Fruit fly (Drosophila melanogaster): ENCODE measurements around the gene Elp3.

Elp3 gene

DNA sequence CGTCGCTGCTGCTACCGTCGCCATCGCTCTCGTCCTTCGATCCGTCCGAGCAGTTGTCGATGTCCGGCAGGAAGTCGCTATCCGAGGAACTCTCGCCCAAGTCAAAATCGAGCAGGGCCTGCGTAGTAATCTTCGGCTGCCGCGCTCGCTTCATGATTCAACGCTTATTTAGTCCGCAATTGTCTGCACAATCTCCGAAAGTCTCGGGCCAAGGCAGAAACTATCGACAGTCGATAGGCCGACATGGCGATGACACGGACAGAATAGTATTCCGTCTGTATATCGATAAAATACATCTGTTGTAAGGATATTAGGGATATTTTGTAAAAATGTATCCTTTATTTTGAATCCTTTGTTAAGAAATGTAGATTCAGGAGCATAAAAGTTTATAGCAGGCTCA is 8.3 kb downstream of the Elp3 start, which contains the start of gene CG15439:
Gene CG15439 (minus strand): TSS at position 241 of the 400 bp plus-strand sequence.
- TF ChIP-seq CG17801 (GFP tag; optimal IDR thresholded peaks at IDR 0.05; ENCODE audit: partially characterized antibody): no peak

DNA sequence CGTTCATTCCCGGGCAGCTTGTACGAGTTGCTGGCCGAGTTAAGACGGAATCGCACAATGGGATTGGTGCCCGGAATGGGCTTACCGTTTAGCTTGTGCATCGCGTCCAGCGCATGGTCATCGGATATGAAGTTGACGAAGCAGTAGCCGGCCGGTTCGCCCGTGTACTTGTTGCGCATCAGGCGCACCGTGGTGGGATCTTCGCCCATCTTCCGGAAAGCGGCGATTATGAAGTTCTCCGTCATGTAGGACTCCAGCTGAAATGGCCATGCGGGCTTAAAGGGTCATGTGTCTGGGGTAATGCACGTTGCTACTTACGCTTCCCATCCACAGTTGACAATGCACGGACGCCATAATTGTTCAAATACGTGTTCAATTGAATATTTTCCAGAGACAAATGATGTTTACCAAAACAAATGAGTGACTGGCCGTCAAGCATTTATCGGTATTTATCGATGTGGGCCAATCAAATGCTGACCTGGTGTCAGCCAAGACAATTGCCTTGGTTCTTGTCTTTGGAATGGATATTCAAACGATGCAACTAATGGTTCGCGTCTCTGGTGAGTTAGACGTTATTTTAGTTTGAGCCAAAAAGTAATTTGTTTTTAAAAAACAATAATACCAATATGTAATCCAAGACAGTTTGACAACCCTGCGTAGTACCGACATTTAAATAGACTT is 9.6 kb downstream of the Elp3 start, which contains the start of the genes Secp43 and ND-B8:
Gene Secp43 (minus strand): TSS at position 445 of the 681 bp plus-strand sequence.
Gene ND-B8 (plus strand): TSS at position 618 of the 681 bp plus-strand sequence.
- no peak for TF ChIP-seq CG17801 (GFP tag; optimal IDR thresholded peaks at IDR 0.05; ENCODE audit: partially characterized antibody)

DNA sequence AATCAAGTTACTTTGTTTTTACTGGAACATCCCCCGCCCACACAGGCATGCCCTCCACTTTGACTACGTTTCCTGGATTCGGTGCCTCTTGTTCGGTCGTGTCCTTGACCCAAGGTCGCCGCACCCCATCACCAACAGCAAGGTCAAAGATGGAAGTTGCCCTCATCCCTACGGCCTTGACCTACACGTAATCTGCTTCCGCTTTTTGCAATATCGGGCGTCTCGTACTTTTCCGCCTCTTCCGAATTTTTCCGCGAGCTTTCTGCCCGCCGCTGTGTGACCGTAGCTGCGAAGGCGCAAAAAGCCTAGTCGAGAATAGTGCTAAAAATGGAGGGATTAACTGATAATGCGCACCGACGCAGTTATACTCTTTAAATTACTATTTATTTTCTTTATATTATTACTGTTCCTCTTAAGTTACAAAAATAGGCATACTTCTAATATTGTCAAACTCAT is 12.0 kb downstream of the Elp3 start, which contains the start of gene Gs1l:
Gene Gs1l (minus strand): TSS at position 269 of the 456 bp plus-strand sequence.
- peak; percentile 26 for TF ChIP-seq CG17801 (GFP tag; optimal IDR thresholded peaks at IDR 0.05; ENCODE audit: partially characterized antibody)

DNA sequence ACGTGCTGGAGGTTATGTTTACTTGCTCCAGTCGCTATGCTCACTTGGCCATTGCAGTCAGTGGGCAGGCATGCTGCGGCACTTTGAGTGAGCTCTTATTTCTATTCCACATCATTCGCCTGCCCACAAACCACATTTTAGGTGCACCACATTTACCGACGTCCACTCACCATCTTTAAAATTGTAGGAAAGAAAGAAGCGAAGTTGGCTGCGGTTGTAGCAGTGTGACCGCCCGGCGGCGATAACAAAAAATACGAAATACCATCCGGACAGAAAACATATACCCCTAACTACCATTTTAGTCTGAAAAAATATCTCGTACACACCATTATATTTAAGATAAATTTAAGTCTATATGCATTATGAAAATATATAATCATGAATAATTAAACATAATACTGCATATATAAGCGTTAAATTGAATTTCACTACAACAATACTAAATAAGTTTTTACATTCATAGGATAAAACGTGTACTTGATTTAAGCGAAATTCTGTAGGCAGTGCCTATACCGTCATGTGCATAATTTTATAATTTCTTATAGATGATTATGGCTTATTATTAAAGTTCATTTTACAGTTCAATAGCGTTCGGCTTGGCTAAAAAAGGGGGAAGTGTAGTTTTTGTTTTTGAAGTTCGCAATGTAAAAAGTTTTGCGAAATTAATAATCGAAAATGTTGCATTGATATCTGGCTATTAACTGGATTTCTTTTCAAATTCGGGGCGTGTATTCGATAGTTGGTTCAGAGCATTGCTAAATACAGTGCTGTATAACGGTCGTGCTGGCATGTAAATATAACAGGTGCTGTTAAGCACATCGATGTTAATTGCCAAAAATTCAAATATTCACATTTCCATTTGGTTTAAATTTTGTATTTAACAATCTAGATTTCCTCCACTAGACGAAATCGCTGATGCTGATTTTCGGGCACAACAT is 13.9 kb downstream of the Elp3 start, which contains the start of gene RpL27A:
Gene RpL27A (minus strand): TSS at position 246 of the 938 bp plus-strand sequence.
- TF ChIP-seq CG17801 (GFP tag; optimal IDR thresholded peaks at IDR 0.05; ENCODE audit: partially characterized antibody): peak; percentile 61

DNA sequence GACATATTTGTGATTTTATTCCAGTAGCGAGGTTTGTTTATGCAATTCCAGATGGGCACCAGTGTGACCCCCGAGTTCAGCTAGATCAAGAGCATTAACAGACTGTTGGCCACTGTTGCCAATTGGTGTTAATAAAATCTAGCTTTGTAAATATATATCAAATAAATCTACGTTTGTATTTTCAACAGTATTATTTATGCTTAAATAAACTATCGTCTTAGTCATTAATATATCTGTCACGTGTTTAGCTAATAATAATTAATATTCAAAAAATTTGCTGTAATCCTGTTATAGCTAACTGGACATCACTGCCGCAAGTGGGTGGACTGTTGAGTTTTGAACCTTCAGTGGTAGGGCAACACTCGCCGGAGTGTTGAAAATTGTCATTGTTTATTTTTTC is 15.0 kb downstream of the Elp3 start, which contains the start of the genes mRpL27 and CG15435:
Gene mRpL27 (minus strand): TSS at position 96 of the 400 bp plus-strand sequence.
Gene CG15435 (plus strand): TSS at position 187 of the 400 bp plus-strand sequence.
- TF ChIP-seq CG17801 (GFP tag; optimal IDR thresholded peaks at IDR 0.05; ENCODE audit: partially characterized antibody): no peak

DNA sequence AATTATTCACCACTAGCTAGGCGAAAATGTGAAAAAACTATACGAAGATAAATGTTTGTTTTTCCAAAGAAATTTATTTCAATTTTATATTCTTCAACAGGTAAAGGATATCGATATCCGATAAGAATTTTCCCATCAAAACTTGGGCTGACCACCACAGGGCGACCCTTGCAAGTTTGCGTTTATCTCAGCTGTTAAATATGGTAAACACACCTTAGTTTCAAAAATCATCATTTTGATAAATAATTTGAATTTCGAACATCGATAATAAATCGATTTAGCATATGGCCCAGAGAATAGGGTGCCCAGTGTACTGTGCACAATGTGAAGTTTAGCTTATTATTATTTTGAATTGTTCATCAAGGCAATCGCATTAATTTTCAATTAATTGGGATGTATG is 18.8 kb downstream of the Elp3 start, which contains the start of the genes CG15443 and Paris:
Gene CG15443 (minus strand): TSS at position 125 of the 400 bp plus-strand sequence.
Gene Paris (plus strand): TSS at position 289 of the 400 bp plus-strand sequence.
- no peak for TF ChIP-seq CG17801 (GFP tag; optimal IDR thresholded peaks at IDR 0.05; ENCODE audit: partially characterized antibody)

DNA sequence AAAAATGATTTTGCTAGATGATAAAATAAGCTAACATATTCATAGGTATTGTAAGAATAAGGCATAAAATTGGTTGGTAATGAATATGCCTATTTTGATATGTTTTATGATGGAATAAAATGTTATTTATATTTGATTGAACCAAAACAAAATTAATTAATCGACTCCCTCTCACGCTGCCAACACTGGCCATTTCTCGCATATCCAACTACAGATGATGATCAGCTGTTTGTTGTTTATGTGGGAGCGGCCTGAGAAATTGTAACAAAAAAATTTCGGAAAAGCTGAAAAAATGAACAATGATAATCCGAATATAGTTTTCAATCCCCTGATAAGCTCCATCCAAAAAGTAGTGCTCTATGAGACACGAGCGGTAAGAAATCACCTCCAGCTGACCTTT is 20.4 kb downstream of the Elp3 start, which contains the start of gene FIG4:
Gene FIG4 (plus strand): TSS at position 229 of the 400 bp plus-strand sequence.
- TF ChIP-seq CG17801 (GFP tag; optimal IDR thresholded peaks at IDR 0.05; ENCODE audit: partially characterized antibody): peak; percentile 12

DNA sequence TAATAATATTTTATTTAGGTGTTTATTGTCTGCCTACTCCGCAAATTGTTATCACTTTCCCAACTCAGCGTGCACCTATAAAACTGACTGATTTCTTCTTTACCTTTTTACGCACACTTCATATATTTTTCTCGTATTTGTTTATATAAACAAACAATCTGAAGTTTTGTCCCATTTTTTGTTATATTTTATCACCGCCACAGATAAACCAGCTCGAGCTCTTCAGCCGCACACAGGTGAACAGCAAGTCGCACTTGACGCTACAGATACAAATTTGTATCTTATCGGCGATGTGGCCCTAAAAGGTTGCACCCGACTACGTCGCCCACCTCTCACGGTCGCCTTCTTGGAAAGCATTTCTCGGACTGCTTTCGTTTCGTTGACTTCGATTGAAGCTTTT is 30.9 kb downstream of the Elp3 start:
- TF ChIP-seq CG17801 (GFP tag; optimal IDR thresholded peaks at IDR 0.05; ENCODE audit: partially characterized antibody): no peak

DNA sequence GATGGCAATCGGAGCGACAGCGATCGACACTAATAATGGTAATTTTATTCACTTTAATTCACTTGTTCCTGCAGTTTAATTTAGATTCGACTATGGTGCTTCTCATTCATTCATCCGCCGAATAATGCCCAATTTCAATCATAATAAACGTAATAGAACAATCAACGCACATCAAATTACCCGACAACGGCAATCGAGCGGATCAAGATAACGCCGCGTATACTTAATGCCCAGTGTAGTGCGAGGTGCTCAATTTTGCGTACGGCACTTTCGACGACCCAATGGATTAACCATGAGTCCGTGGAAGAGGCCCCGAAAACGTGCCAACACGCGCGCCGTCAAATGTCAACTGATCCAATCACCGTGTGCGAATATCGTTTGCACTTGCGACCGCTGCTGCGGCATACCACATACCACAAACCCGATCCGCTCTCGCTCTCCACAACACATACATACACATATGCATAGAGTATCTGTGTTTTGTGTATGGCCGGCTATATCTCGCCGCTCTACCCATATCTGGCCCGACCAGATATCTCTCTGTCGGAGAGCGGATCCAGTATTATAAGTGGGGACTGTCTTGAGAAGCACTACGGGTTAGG is 32.2 kb downstream of the Elp3 start, which contains the start of gene ine:
Gene ine (minus strand): TSS at position 351 of the 602 bp plus-strand sequence.
- TF ChIP-seq CG17801 (GFP tag; optimal IDR thresholded peaks at IDR 0.05; ENCODE audit: partially characterized antibody): no peak

DNA sequence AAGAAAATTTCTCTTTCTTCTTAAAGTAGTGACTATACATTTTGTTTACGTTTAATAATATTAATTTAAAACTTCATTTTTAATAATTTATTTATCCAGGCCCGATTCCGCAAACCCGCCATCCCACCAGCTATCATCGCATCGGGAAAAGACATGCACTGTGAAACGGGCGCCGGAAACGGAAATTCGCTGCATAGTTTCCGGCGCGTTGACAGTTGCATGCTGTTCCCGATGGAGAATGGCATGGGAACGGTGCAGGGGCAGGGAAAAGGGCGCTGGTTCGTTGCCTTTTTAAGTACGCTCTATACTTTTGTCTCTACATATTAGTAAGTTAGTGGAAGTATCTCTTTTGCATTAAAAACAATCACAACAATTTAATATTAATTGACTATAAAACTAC is 33.4 kb downstream of the Elp3 start:
- no peak for TF ChIP-seq CG17801 (GFP tag; optimal IDR thresholded peaks at IDR 0.05; ENCODE audit: partially characterized antibody)

Measured in ovary, adult (tissue).